Fruit fly (Drosophila melanogaster): ENCODE results near the gene CG7394.
A peak's percentile ranks its signal among the peaks of the same experiment; 100 is the strongest.

CG7394 gene

DNA sequence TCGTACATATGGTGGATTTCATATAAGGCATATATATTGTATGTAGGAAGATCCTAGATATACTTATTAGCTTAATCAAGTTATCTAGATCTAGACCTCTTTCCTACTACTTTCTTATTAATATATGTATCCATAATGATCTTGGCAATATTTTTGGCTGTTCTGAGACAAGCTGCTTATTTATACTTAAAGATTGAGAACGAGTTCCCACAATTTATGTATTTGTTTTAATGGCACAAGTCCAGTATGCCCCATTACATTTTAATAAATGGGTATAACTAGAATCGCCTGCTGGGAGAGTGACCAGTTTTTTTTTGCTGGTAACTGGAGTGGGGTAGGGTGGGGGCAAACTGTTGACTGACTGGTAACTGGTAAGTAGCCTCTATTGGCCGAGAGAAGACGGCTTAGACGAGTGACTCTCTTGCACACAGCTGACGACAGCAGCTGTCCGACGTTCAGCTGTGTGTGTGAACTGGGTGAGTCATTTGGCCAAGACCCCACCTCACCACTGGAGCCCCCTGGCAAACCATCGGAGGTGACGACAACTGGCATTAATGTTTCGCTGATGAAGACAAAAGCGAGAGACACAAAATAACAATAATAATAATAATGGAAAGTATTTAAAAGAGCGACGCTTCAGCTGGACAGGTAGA is 24.9 kb upstream of the CG7394 start (continued):
- TF ChIP-seq MTF-1 (GFP tag; optimal IDR thresholded peaks at IDR 0.05; ENCODE audit: borderline replicate concordance) = no peak
- TF ChIP-seq Drgx (GFP tag; IDR thresholded peaks at IDR 0.05) = 0 out of 2 replicates have a peak, but pooled peaks have one; percentile 23
- TF ChIP-seq CrebB (tag; optimal IDR thresholded peaks at IDR 0.05) = no peak
- TF ChIP-seq CG10431 (GFP tag; optimal IDR thresholded peaks at IDR 0.05) = no peak
- TF ChIP-seq Ets65A (GFP tag) = no peak
- peak; percentile 14 for TF ChIP-seq Vsx1 (GFP tag; optimal IDR thresholded peaks at IDR 0.05)
- no peak for TF ChIP-seq CoRest (tag; optimal IDR thresholded peaks at IDR 0.05)
- no peak for TF ChIP-seq Ssrp (tag; optimal IDR thresholded peaks at IDR 0.05)
- no peak for TF ChIP-seq CG3407 (GFP tag; optimal IDR thresholded peaks at IDR 0.05)
- no peak for TF ChIP-seq cato (GFP tag; optimal IDR thresholded peaks at IDR 0.05; ENCODE audit: borderline replicate concordance)
- no peak for TF ChIP-seq maf-S (GFP tag; optimal IDR thresholded peaks at IDR 0.05)
- TF ChIP-seq Hand (GFP tag; optimal IDR thresholded peaks at IDR 0.05) = no peak
- no peak for TF ChIP-seq ham (GFP tag; IDR thresholded peaks at IDR 0.05)
- TF ChIP-seq gem (tag; optimal IDR thresholded peaks at IDR 0.05) = peak; percentile 15
- TF ChIP-seq slbo (GFP tag; IDR thresholded peaks at IDR 0.05) = no peak
- TF ChIP-seq zf30C (GFP tag; optimal IDR thresholded peaks at IDR 0.05) = no peak
- no peak for TF ChIP-seq D (optimal IDR thresholded peaks at IDR 0.05)
- no peak for TF ChIP-seq D (GFP tag; optimal IDR thresholded peaks at IDR 0.05)
- TF ChIP-seq CG33557 (GFP tag; optimal IDR thresholded peaks at IDR 0.05) = no peak
- TF ChIP-seq CG7745 (tag; optimal IDR thresholded peaks at IDR 0.05) = no peak
- TF ChIP-seq CG10462 (GFP tag; optimal IDR thresholded peaks at IDR 0.05) = no peak
- TF ChIP-seq ci (GFP tag; IDR thresholded peaks at IDR 0.05) = peak; percentile 55; the same call in 2 of the 3 replicates
- no peak for TF ChIP-seq Dll (GFP tag; IDR thresholded peaks at IDR 0.05; ENCODE audit: partially characterized antibody)
- no peak for TF ChIP-seq CG11398 (GFP tag; optimal IDR thresholded peaks at IDR 0.05)
- no peak for TF ChIP-seq sisA (GFP tag; IDR thresholded peaks at IDR 0.05)
- no peak for TF ChIP-seq CG1529 (GFP tag; optimal IDR thresholded peaks at IDR 0.05)
- TF ChIP-seq tll (GFP tag; optimal IDR thresholded peaks at IDR 0.05) = no peak
- no peak for TF ChIP-seq ato (GFP tag; IDR thresholded peaks at IDR 0.05; ENCODE audit: partially characterized antibody)
- TF ChIP-seq Gug (GFP tag; IDR thresholded peaks at IDR 0.05) = no peak
- TF ChIP-seq stwl (tag; optimal IDR thresholded peaks at IDR 0.05) = no peak
- no peak for TF ChIP-seq CG30431 (GFP tag; optimal IDR thresholded peaks at IDR 0.05)
- no peak for TF ChIP-seq CG34376 (GFP tag; optimal IDR thresholded peaks at IDR 0.05)
- no peak for TF ChIP-seq CG2712 (tag; optimal IDR thresholded peaks at IDR 0.05)
- TF ChIP-seq CG16863 (GFP tag; optimal IDR thresholded peaks at IDR 0.05) = no peak
- TF ChIP-seq CG14860 (GFP tag; IDR thresholded peaks at IDR 0.05; ENCODE audit: partially characterized antibody) = no peak
- TF ChIP-seq NK7.1 (GFP tag; optimal IDR thresholded peaks at IDR 0.05) = no peak
- no peak for TF ChIP-seq CG31365 (tag; optimal IDR thresholded peaks at IDR 0.05)
- no peak for TF ChIP-seq bowl (GFP tag; IDR thresholded peaks at IDR 0.05)
- TF ChIP-seq sima (GFP tag; optimal IDR thresholded peaks at IDR 0.05) = no peak
- TF ChIP-seq CG2120 (GFP tag; optimal IDR thresholded peaks at IDR 0.05) = peak; percentile 33
- TF ChIP-seq D19B (GFP tag; optimal IDR thresholded peaks at IDR 0.05) = peak; percentile 74
- TF ChIP-seq Lpt (GFP tag; optimal IDR thresholded peaks at IDR 0.05) = no peak
- no peak for TF ChIP-seq wor (GFP tag; IDR thresholded peaks at IDR 0.05)
- no peak for TF ChIP-seq CG11723 (GFP tag; optimal IDR thresholded peaks at IDR 0.05)
- 0 out of 2 replicates have a peak, but pooled peaks have one; percentile 26 for TF ChIP-seq tna (GFP tag; IDR thresholded peaks at IDR 0.05; ENCODE audit: partially characterized antibody)
- no peak for TF ChIP-seq E2f2 (GFP tag; IDR thresholded peaks at IDR 0.05)
- no peak for TF ChIP-seq z (GFP tag; IDR thresholded peaks at IDR 0.05)
- TF ChIP-seq kni (GFP tag; optimal IDR thresholded peaks at IDR 0.05) = peak; percentile 52
- no peak for TF ChIP-seq Pdp1 (GFP tag; optimal IDR thresholded peaks at IDR 0.05)
- no peak for TF ChIP-seq mirr (GFP tag; optimal IDR thresholded peaks at IDR 0.05)

Data from whole organism, embryonic.